Worm (Caenorhabditis elegans) whole organism, L4 larva: ENCODE measurements around the gene tbb-1.

ENCODE experiments used
- F26F4.8 ChIP-seq: fragments of 200-800 bp; sonication (Bioruptor generic); conservative IDR thresholded peaks from 2 replicates; pipeline ENCODE4 v1.3.6; 2022; ENCODE audit warnings: missing genetic modification characterization, missing compliant biosample characterization
- F37D6.2 ChIP-seq: sonication (generic microtip); optimal IDR thresholded peaks from 2 replicates; lab custom pipeline; 2016; ENCODE audit warnings: mild to moderate bottlenecking, missing genetic modification characterization, missing compliant biosample characterization
- F44E2.7 ChIP-seq: fragments of 200-800 bp; sonication (Bioruptor generic); IDR thresholded peaks from 2 replicates; pipeline ENCODE4 v2.1.2; 2022; ENCODE audit warnings: missing genetic modification characterization, missing compliant biosample characterization
- Y75B8A.6 ChIP-seq: fragments of 200-800 bp; sonication (Bioruptor generic); IDR thresholded peaks from 2 replicates; pipeline ENCODE4 v1.3.6; 2022; ENCODE audit warnings: missing genetic modification reagents, missing genetic modification characterization, missing compliant biosample characterization
- ZK337.2 ChIP-seq: fragments of 200-800 bp; sonication (Bioruptor generic); IDR thresholded peaks from 2 replicates; pipeline ENCODE4 v1.3.6; 2022; ENCODE audit warnings: missing genetic modification reagents, missing genetic modification characterization, missing compliant biosample characterization
- aha-1 ChIP-seq: fragments of 150-350 bp; peaks from one replicate; lab custom pipeline; 2014; ENCODE audit warnings: missing biosample characterization, missing genetic modification characterization
- ceh-32 ChIP-seq: sonication (generic microtip); optimal IDR thresholded peaks from 2 replicates; lab custom pipeline; 2016; ENCODE audit warnings: mild to moderate bottlenecking, missing genetic modification characterization, missing compliant biosample characterization; ENCODE audit not compliant: poor library complexity
- cey-2 ChIP-seq: sonication (generic microtip); optimal IDR thresholded peaks from 3 replicates; lab custom pipeline; 2017; ENCODE audit warnings: missing genetic modification characterization, mild to moderate bottlenecking, missing compliant biosample characterization, antibody characterized with exemption, borderline replicate concordance; ENCODE audit not compliant: insufficient read depth
- ctbp-1 ChIP-seq: fragments of 200-800 bp; sonication (Bioruptor generic); IDR thresholded peaks from 2 replicates; pipeline ENCODE4 v1.3.6; 2022; ENCODE audit warnings: missing genetic modification reagents, missing genetic modification characterization, missing compliant biosample characterization
- dmd-8 ChIP-seq: fragments of 200-800 bp; sonication (Bioruptor generic); IDR thresholded peaks from 2 replicates; pipeline ENCODE4 v1.3.6; 2022; ENCODE audit warnings: missing genetic modification characterization, missing compliant biosample characterization
- egl-43 ChIP-seq: fragments of 200-800 bp; sonication (Bioruptor generic); IDR thresholded peaks from 2 replicates; pipeline ENCODE4 v1.3.6; 2022; ENCODE audit warnings: missing genetic modification reagents, missing genetic modification characterization, missing compliant biosample characterization
- hif-1 ChIP-seq, 2 experiments: sonication (generic microtip); optimal IDR thresholded peaks; 2 replicates each; lab custom pipeline; 2016 to 2017; ENCODE audit warnings: missing compliant biosample characterization in 2 of 2, missing genetic modification characterization in 2 of 2, missing genetic modification reagents in 2 of 2, missing genotype in 2 of 2, mild to moderate bottlenecking in 1 of 2
- lim-7 ChIP-seq: fragments of 200-800 bp; sonication (Bioruptor generic); IDR thresholded peaks from 2 replicates; pipeline ENCODE4 v1.3.6; 2022; ENCODE audit warnings: missing genetic modification characterization, missing compliant biosample characterization
- lin-29 ChIP-seq: fragments of 200-800 bp; sonication (Bioruptor generic); IDR thresholded peaks from 2 replicates; pipeline ENCODE4 v1.3.6; 2022; ENCODE audit warnings: missing genetic modification reagents, missing genetic modification characterization, missing compliant biosample characterization
- lir-3 ChIP-seq: sonication (generic microtip); optimal IDR thresholded peaks from 2 replicates; lab custom pipeline; 2016; ENCODE audit warnings: mild to moderate bottlenecking, missing genetic modification characterization, missing compliant biosample characterization
- mdl-1 ChIP-seq, 2 experiments: fragments of 150-350 bp in 1 of 2; sonication (generic microtip) in 1 of 2; optimal IDR thresholded peaks; 2 replicates each; lab custom pipeline; 2014 to 2017; ENCODE audit warnings: missing biosample characterization in 2 of 2, missing genetic modification characterization in 2 of 2
- mes-2 ChIP-seq: sonication (generic microtip); optimal IDR thresholded peaks from 2 replicates; lab custom pipeline; 2016; ENCODE audit warnings: missing genotype, mild to moderate bottlenecking, missing genetic modification characterization, missing compliant biosample characterization; ENCODE audit not compliant: poor library complexity, severe bottlenecking
- nhr-11 ChIP-seq: fragments of 150-350 bp; optimal IDR thresholded peaks from 2 replicates; lab custom pipeline; 2014; ENCODE audit warnings: missing biosample characterization, missing genetic modification characterization
- nhr-25 ChIP-seq: sonication (generic microtip); optimal IDR thresholded peaks from 2 replicates; lab custom pipeline; 2017; ENCODE audit warnings: missing genetic modification characterization, mild to moderate bottlenecking, missing compliant biosample characterization, antibody characterized with exemption, moderate library complexity, borderline replicate concordance; ENCODE audit not compliant: insufficient read depth
- nhr-48 ChIP-seq: sonication (generic microtip); optimal IDR thresholded peaks from 2 replicates; lab custom pipeline; 2016; ENCODE audit warnings: mild to moderate bottlenecking, missing genetic modification characterization, missing compliant biosample characterization
- pha-4 ChIP-seq, 2 experiments: fragments of 150-350 bp in 1 of 2; fragments of 200-800 bp in 1 of 2; sonication (Bioruptor generic) in 1 of 2; IDR thresholded peaks in 1 of 2; optimal IDR thresholded peaks in 1 of 2; 2 replicates each; pipeline versions ENCODE4 v1.3.6 to Lab custom; 2014 to 2022; ENCODE audit warnings: missing genetic modification characterization in 2 of 2, missing genetic modification reagents in 2 of 2, missing biosample characterization in 1 of 2, missing compliant biosample characterization in 1 of 2
- php-3 ChIP-seq: fragments of 200-800 bp; sonication (Bioruptor generic); IDR thresholded peaks from 2 replicates; pipeline ENCODE4 v1.3.6; 2022; ENCODE audit warnings: missing genetic modification reagents, missing genetic modification characterization, missing compliant biosample characterization
- rbr-2 ChIP-seq: sonication (generic microtip); optimal IDR thresholded peaks from 2 replicates; lab custom pipeline; 2016; ENCODE audit warnings: missing genotype, missing genetic modification characterization, missing compliant biosample characterization
- sdz-12 ChIP-seq: fragments of 200-800 bp; sonication (Bioruptor generic); optimal IDR thresholded peaks from 2 replicates; lab custom pipeline; 2018; ENCODE audit warnings: mild to moderate bottlenecking, missing genetic modification characterization, missing compliant biosample characterization
- set-16 ChIP-seq: fragments of 200-800 bp; sonication (Bioruptor generic); IDR thresholded peaks from 2 replicates; pipeline ENCODE4 v1.3.6; 2022; ENCODE audit warnings: missing genetic modification reagents, missing genetic modification characterization, missing compliant biosample characterization
- skn-1 ChIP-seq: fragments of 150-350 bp; optimal IDR thresholded peaks from 2 replicates; lab custom pipeline; 2014; ENCODE audit warnings: missing biosample characterization, missing genetic modification characterization
- snpc-1.2 ChIP-seq: fragments of 200-800 bp; sonication (Bioruptor generic); IDR thresholded peaks from 2 replicates; pipeline ENCODE4 v1.3.6; 2022; ENCODE audit warnings: missing genetic modification reagents, missing genetic modification characterization, missing compliant biosample characterization
- snpc-4 ChIP-seq: fragments of 150-350 bp; optimal IDR thresholded peaks from 2 replicates; lab custom pipeline; 2014; ENCODE audit warnings: missing biosample characterization, missing genetic modification characterization
- tag-97 ChIP-seq: fragments of 200-800 bp; sonication (Bioruptor generic); IDR thresholded peaks from 2 replicates; pipeline ENCODE4 v1.3.6; 2022; ENCODE audit warnings: missing genetic modification characterization, missing compliant biosample characterization
- tra-1 ChIP-seq: fragments of 200-800 bp; sonication (Bioruptor generic); IDR thresholded peaks from 2 replicates; pipeline ENCODE4 v1.3.6; 2022; ENCODE audit warnings: missing genetic modification reagents, missing genetic modification characterization, missing compliant biosample characterization
- unc-130 ChIP-seq: sonication (generic microtip); optimal IDR thresholded peaks from 2 replicates; lab custom pipeline; 2016; ENCODE audit warnings: missing genetic modification reagents, missing genetic modification characterization, missing compliant biosample characterization
- unc-39 ChIP-seq: sonication (generic microtip); optimal IDR thresholded peaks from 2 replicates; lab custom pipeline; 2017; ENCODE audit warnings: missing biosample characterization, missing genetic modification characterization
- unc-62 ChIP-seq, 3 experiments: fragments of 150-350 bp in 1 of 3; sonication (generic microtip); optimal IDR thresholded peaks in 2 of 3; peaks in 1 of 3; 1 replicate in 1 of 3; 2 replicates in 2 of 3; lab custom pipeline; 2014 to 2017; ENCODE audit warnings: missing biosample characterization in 3 of 3, missing genetic modification characterization in 3 of 3, missing genetic modification reagents in 3 of 3, missing genotype in 1 of 3
- zag-1 ChIP-seq: fragments of 150-350 bp; optimal IDR thresholded peaks from 2 replicates; lab custom pipeline; 2014; ENCODE audit warnings: missing biosample characterization, missing genetic modification characterization
- ztf-7 ChIP-seq: fragments of 150-350 bp; optimal IDR thresholded peaks from 2 replicates; lab custom pipeline; 2014; ENCODE audit warnings: missing biosample characterization, missing genetic modification characterization

The tbb-1 gene

ce11 chrIII:10706972-10707438, 35.2 kb downstream of the tbb-1 start, which contains the start of the genes Y39A1A.21 and Y39A1A.22 (continued):
- TF ChIP-seq unc-39 (tag; lab: Kevin White, UChicago) (no peak), F26F4.8 (GFP tag; lab: Robert Waterston, UW) (no peak), lir-3 (tag; lab: Kevin White, UChicago) (no peak), lim-7 (GFP tag; lab: Robert Waterston, UW) (no peak), snpc-4 (tag; lab: Kevin White, UChicago) (no peak), mdl-1 (tag; optimal IDR thresholded peaks at IDR 0.05; lab: Kevin White, UChicago) (peak in 1 of 2 experiments; percentile 38), dmd-8 (no peak), skn-1 (tag; lab: Kevin White, UChicago) (no peak), zag-1 (tag; lab: Kevin White, UChicago) (no peak), F44E2.7 (GFP tag; lab: Robert Waterston, UW) (no peak), ztf-7 (peak; percentile 53), nhr-48 (peak; percentile 62)

- no peak for TF ChIP-seq lin-29 (GFP tag; lab: Robert Waterston, UW)
- peak; percentile 26; the same call in 1 of the 2 replicates for TF ChIP-seq snpc-1.2 (GFP tag; lab: Robert Waterston, UW)
- 0 out of 2 replicates have a peak, but pooled peaks have one; percentile 14 for TF ChIP-seq php-3
- no peak for TF ChIP-seq dmd-8
- 0 out of 2 replicates have a peak, but pooled peaks have one; percentile 52 for TF ChIP-seq egl-43
- peak; percentile 24; the same call in 1 of the 2 replicates for TF ChIP-seq lim-7 (GFP tag; lab: Robert Waterston, UW)
- TF ChIP-seq set-16 (GFP tag; lab: Robert Waterston, UW), result peak; percentile 92
- TF ChIP-seq tra-1 (GFP tag; lab: Robert Waterston, UW), result 0 out of 2 replicates have a peak, but pooled peaks have one; percentile 38
Observed at ce11 chrIII:10706481-10706880, 35.8 kb downstream of the tbb-1 start.

ce11 chrIII:10704499-10704898, 37.7 kb downstream of the tbb-1 start:
- TF ChIP-seq unc-62 (GFP tag; optimal IDR thresholded peaks at IDR 0.05 in 1 of 2; lab: Kevin White, UChicago), result peak in 1 of 2 experiments; percentile 95
- no peak for TF ChIP-seq unc-62 (tag; optimal IDR thresholded peaks at IDR 0.05; lab: Kevin White, UChicago)
- no peak for TF ChIP-seq tag-97

ce11 chrIII:10703833-10704232, 38.4 kb downstream of the tbb-1 start:
- TF ChIP-seq ZK337.2 (no peak), aha-1 (tag; lab: Kevin White, UChicago) (peak; percentile 88)

- TF ChIP-seq unc-130 (no peak), cey-2 (tag; lab: Kevin White, UChicago) (no peak), ZK337.2 (no peak), nhr-11 (tag; lab: Kevin White, UChicago) (no peak), rbr-2 (tag; lab: Kevin White, UChicago) (no peak), dmd-8 (no peak), ztf-7 (no peak), hif-1 (tag; optimal IDR thresholded peaks at IDR 0.05; lab: Kevin White, UChicago) (no peak), F44E2.7 (GFP tag; lab: Robert Waterston, UW) (no peak), Y75B8A.6 (GFP tag; lab: Robert Waterston, UW) (no peak), sdz-12 (no peak), pha-4 (GFP tag; IDR thresholded peaks at IDR 0.05; lab: Robert Waterston, UW) (no peak), pha-4 (tag; optimal IDR thresholded peaks at IDR 0.05; lab: Kevin White, UChicago) (no peak), ctbp-1 (GFP tag; lab: Robert Waterston, UW) (no peak), nhr-48 (no peak), F37D6.2 (tag; lab: Kevin White, UChicago) (no peak), nhr-25 (no peak), ceh-32 (tag; lab: Kevin White, UChicago) (no peak), mes-2 (no peak)
Observed at ce11 chrIII:10702805-10703204, 39.4 kb downstream of the tbb-1 start.
